Fruit fly (Drosophila melanogaster) whole organism, embryonic: Measurements from ENCODE around the gene CG6126.

Source experiments
- Asciz ChIP-seq: fragments of 200-800 bp; sonication (Bioruptor generic); optimal IDR thresholded peaks from 2 replicates; lab custom pipeline; 2017; ENCODE audit warnings: missing biosample characterization, mild to moderate bottlenecking, missing genetic modification characterization, missing genetic modification reagents
- CG10267 ChIP-seq: fragments of 200-800 bp; sonication (Bioruptor generic); optimal IDR thresholded peaks from 2 replicates; lab custom pipeline; 2018; ENCODE audit warnings: missing biosample characterization, mild to moderate bottlenecking, missing genetic modification characterization, moderate library complexity
- CG12391 ChIP-seq: fragments of 200-800 bp; sonication (Bioruptor generic); optimal IDR thresholded peaks from 3 replicates; lab custom pipeline; 2018; ENCODE audit warnings: missing biosample characterization, mild to moderate bottlenecking, missing genetic modification characterization, moderate library complexity
- CG13123 ChIP-seq: fragments of 200-800 bp; sonication (Bioruptor generic); optimal IDR thresholded peaks from 2 replicates; lab custom pipeline; 2016; ENCODE audit warnings: missing biosample characterization, missing genetic modification characterization
- CG13287 ChIP-seq: fragments of 200-800 bp; sonication (Bioruptor generic); IDR thresholded peaks from 2 replicates; pipeline ENCODE4 v1.3.6; 2022; ENCODE audit warnings: missing biosample characterization, missing genetic modification characterization; ENCODE audit not compliant: partially characterized antibody
- CG1603 ChIP-seq: fragments of 200-800 bp; sonication (Bioruptor generic); optimal IDR thresholded peaks from 2 replicates; lab custom pipeline; 2019; ENCODE audit warnings: missing biosample characterization, mild to moderate bottlenecking, missing genetic modification characterization, moderate library complexity
- CG16779 ChIP-seq: fragments of 200-800 bp; sonication (Bioruptor generic); IDR thresholded peaks from 2 replicates; pipeline ENCODE4 v1.3.6; 2022; ENCODE audit warnings: missing biosample characterization, missing genetic modification characterization
- CG17385 ChIP-seq: fragments of 200-800 bp; sonication (Bioruptor generic); optimal IDR thresholded peaks from 3 replicates; lab custom pipeline; 2018; ENCODE audit warnings: missing biosample characterization, mild to moderate bottlenecking, missing genetic modification characterization
- CG30020 ChIP-seq: fragments of 200-800 bp; optimal IDR thresholded peaks from 2 replicates; lab custom pipeline; 2019; ENCODE audit warnings: missing biosample characterization, mild to moderate bottlenecking, missing genetic modification characterization, moderate library complexity
- CG3163 ChIP-seq: fragments of 200-800 bp; sonication (Bioruptor generic); optimal IDR thresholded peaks from 3 replicates; lab custom pipeline; 2016; ENCODE audit warnings: missing biosample characterization, missing genetic modification characterization
- CG33213 ChIP-seq: fragments of 200-800 bp; sonication (Bioruptor generic); optimal IDR thresholded peaks from 3 replicates; lab custom pipeline; 2016; ENCODE audit warnings: missing biosample characterization, missing genetic modification characterization
- CG3726 ChIP-seq: fragments of 200-800 bp; sonication (Bioruptor generic); IDR thresholded peaks from 3 replicates; pipeline ENCODE4, ENCODE4 v1.3.6; 2022; ENCODE audit warnings: missing biosample characterization, missing genetic modification characterization
- CG5180 ChIP-seq: fragments of 200-800 bp; sonication (Bioruptor generic); optimal IDR thresholded peaks from 3 replicates; lab custom pipeline; 2017; ENCODE audit warnings: missing biosample characterization, missing genetic modification characterization, mild to moderate bottlenecking, moderate library complexity, missing genetic modification reagents
- CG6272 ChIP-seq: fragments of 200-800 bp; sonication (Bioruptor generic); IDR thresholded peaks from 2 replicates; pipeline ENCODE4 v1.3.6; 2022; ENCODE audit warnings: missing biosample characterization, missing genetic modification characterization
- Dip3 ChIP-seq: fragments of 200-800 bp; sonication (Bioruptor generic); optimal IDR thresholded peaks from 3 replicates; lab custom pipeline; 2016; ENCODE audit warnings: missing biosample characterization, missing genetic modification characterization
- Dref ChIP-seq: fragments of 200-800 bp; sonication (Bioruptor generic); IDR thresholded peaks from 2 replicates; pipeline ENCODE4 v1.3.6; 2022; ENCODE audit warnings: missing biosample characterization, missing genetic modification characterization
- Gsc ChIP-seq: fragments of 200-800 bp; sonication (Bioruptor generic); IDR thresholded peaks from 2 replicates; pipeline ENCODE4 v1.3.6; 2022; ENCODE audit warnings: missing biosample characterization, missing genetic modification characterization
- H15 ChIP-seq: fragments of 200-800 bp; sonication (Bioruptor generic); IDR thresholded peaks from 3 replicates; pipeline ENCODE4 v1.3.6; 2022; ENCODE audit warnings: missing biosample characterization, missing genetic modification characterization
- HLH54F ChIP-seq: fragments of 200-800 bp; sonication (Bioruptor generic); optimal IDR thresholded peaks from 3 replicates; lab custom pipeline; 2016; ENCODE audit warnings: missing biosample characterization, missing genetic modification characterization
- MTF-1 ChIP-seq: fragments of 200-800 bp; sonication (Bioruptor generic); optimal IDR thresholded peaks from 2 replicates; lab custom pipeline; 2018; ENCODE audit warnings: missing biosample characterization, mild to moderate bottlenecking, missing genetic modification characterization, borderline replicate concordance
- Mes4 ChIP-seq: fragments of 200-800 bp; sonication (Bioruptor generic); optimal IDR thresholded peaks from 2 replicates; lab custom pipeline; 2016; ENCODE audit warnings: missing biosample characterization, missing genetic modification characterization
- PHDP ChIP-seq: fragments of 200-800 bp; sonication (Bioruptor generic); optimal IDR thresholded peaks from 3 replicates; lab custom pipeline; 2018; ENCODE audit warnings: missing biosample characterization, mild to moderate bottlenecking, missing genetic modification characterization, moderate library complexity
- Ravus ChIP-seq: fragments of 200-800 bp; sonication (Bioruptor generic); IDR thresholded peaks from 2 replicates; pipeline ENCODE4 v1.3.6; 2022; ENCODE audit warnings: missing biosample characterization, missing genetic modification characterization
- Rfx ChIP-seq: fragments of 200-800 bp; sonication (Bioruptor generic); IDR thresholded peaks from 2 replicates; pipeline ENCODE4 v1.3.6; 2022; ENCODE audit warnings: missing biosample characterization, missing genetic modification characterization
- Sox102F ChIP-seq: fragments of 200-800 bp; sonication (Bioruptor generic); optimal IDR thresholded peaks from 2 replicates; lab custom pipeline; 2018; ENCODE audit warnings: missing biosample characterization, mild to moderate bottlenecking, missing genetic modification characterization, moderate library complexity
- Ssrp ChIP-seq: fragments of 200-800 bp; sonication (Bioruptor generic); optimal IDR thresholded peaks from 2 replicates; lab custom pipeline; 2018; ENCODE audit warnings: missing biosample characterization, mild to moderate bottlenecking, missing genetic modification characterization, moderate library complexity
- Usf ChIP-seq: fragments of 200-800 bp; sonication (Bioruptor generic); optimal IDR thresholded peaks from 2 replicates; lab custom pipeline; 2017; ENCODE audit warnings: missing genotype, missing biosample characterization, missing genetic modification characterization
- Xbp1 ChIP-seq: fragments of 200-800 bp; sonication (Bioruptor generic); optimal IDR thresholded peaks from 3 replicates; lab custom pipeline; 2016; ENCODE audit warnings: missing biosample characterization, mild to moderate bottlenecking, missing genetic modification characterization
- bsh ChIP-seq, 2 experiments: fragments of 200-800 bp; sonication (Bioruptor generic); optimal IDR thresholded peaks; 2 replicates each; lab custom pipeline; 2017 to 2018; ENCODE audit warnings: mild to moderate bottlenecking in 2 of 2, missing biosample characterization in 2 of 2, missing genetic modification characterization in 2 of 2, moderate library complexity in 1 of 2
- cato ChIP-seq: fragments of 200-800 bp; sonication (Bioruptor generic); optimal IDR thresholded peaks from 2 replicates; lab custom pipeline; 2016; ENCODE audit warnings: missing biosample characterization, missing genetic modification characterization, borderline replicate concordance
- caup ChIP-seq: fragments of 200-800 bp; sonication (Bioruptor generic); optimal IDR thresholded peaks from 3 replicates; lab custom pipeline; 2017; ENCODE audit warnings: missing biosample characterization, mild to moderate bottlenecking, missing genetic modification characterization, moderate library complexity; ENCODE audit not compliant: severe bottlenecking
- crol ChIP-seq: fragments of 200-800 bp; sonication (Bioruptor generic); IDR thresholded peaks from 2 replicates; pipeline ENCODE4 v1.3.6; 2022; ENCODE audit warnings: missing biosample characterization, missing genetic modification characterization
- dan ChIP-seq: fragments of 200-800 bp; sonication (Bioruptor generic); IDR thresholded peaks from 2 replicates; pipeline ENCODE4 v1.3.6; 2022; ENCODE audit warnings: missing biosample characterization, missing genetic modification characterization
- dmrt11E ChIP-seq: fragments of 200-800 bp; sonication (Bioruptor generic); optimal IDR thresholded peaks from 3 replicates; lab custom pipeline; 2018; ENCODE audit warnings: missing biosample characterization, mild to moderate bottlenecking, missing genetic modification characterization, moderate library complexity
- dmrt99B ChIP-seq: fragments of 200-800 bp; sonication (Bioruptor generic); optimal IDR thresholded peaks from 2 replicates; lab custom pipeline; 2018; ENCODE audit warnings: missing biosample characterization, mild to moderate bottlenecking, missing genetic modification characterization, moderate library complexity
- jing ChIP-seq: fragments of 200-800 bp; sonication (Bioruptor generic); optimal IDR thresholded peaks from 2 replicates; lab custom pipeline; 2018; ENCODE audit warnings: missing biosample characterization, mild to moderate bottlenecking, missing genetic modification characterization
- lilli ChIP-seq: fragments of 200-800 bp; sonication (Bioruptor generic); optimal IDR thresholded peaks from 3 replicates; lab custom pipeline; 2016; ENCODE audit warnings: missing biosample characterization, missing genetic modification characterization
- lola ChIP-seq, 3 experiments: fragments of >200 bp in 2 of 3; fragments of 200-800 bp in 1 of 3; sonication (Bioruptor generic) in 1 of 3; optimal IDR thresholded peaks; 2 replicates each; lab custom pipeline; 2017 to 2019; ENCODE audit warnings: missing biosample characterization in 3 of 3, missing genetic modification characterization in 3 of 3, mild to moderate bottlenecking in 1 of 3, moderate library complexity in 1 of 3
- maf-S ChIP-seq: fragments of 200-800 bp; sonication (Bioruptor generic); optimal IDR thresholded peaks from 2 replicates; lab custom pipeline; 2016; ENCODE audit warnings: missing biosample characterization, missing genetic modification characterization
- mirr ChIP-seq: fragments of 200-800 bp; sonication (Bioruptor generic); optimal IDR thresholded peaks from 3 replicates; lab custom pipeline; 2018; ENCODE audit warnings: missing biosample characterization, mild to moderate bottlenecking, missing genetic modification characterization
- nerfin-2 ChIP-seq: fragments of 200-800 bp; sonication (Bioruptor generic); IDR thresholded peaks from 2 replicates; pipeline ENCODE4 v1.3.6; 2022; ENCODE audit warnings: missing biosample characterization, missing genetic modification characterization; ENCODE audit not compliant: partially characterized antibody
- otp ChIP-seq: fragments of 200-800 bp; sonication (Bioruptor generic); IDR thresholded peaks from 3 replicates; pipeline ENCODE4, ENCODE4 v1.3.6; 2022; ENCODE audit warnings: missing biosample characterization, missing genetic modification characterization
- pan ChIP-seq, 4 experiments: fragments of >200 bp in 3 of 4; fragments of 200-800 bp in 1 of 4; sonication (Bioruptor generic) in 1 of 4; optimal IDR thresholded peaks in 3 of 4; IDR thresholded peaks in 1 of 4; 2 replicates each; pipeline versions ENCODE4 v1.3.6 to Lab custom; 2017 to 2022; ENCODE audit warnings: missing biosample characterization in 2 of 4, missing genetic modification characterization in 2 of 4, mixed read lengths in 1 of 4
- sens-2 ChIP-seq: fragments of 200-800 bp; sonication (Bioruptor generic); IDR thresholded peaks from 2 replicates; pipeline ENCODE4 v1.3.6; 2022; ENCODE audit warnings: missing biosample characterization, missing genetic modification characterization
- stwl ChIP-seq: fragments of 200-800 bp; sonication (Bioruptor generic); optimal IDR thresholded peaks from 3 replicates; lab custom pipeline; 2018; ENCODE audit warnings: missing biosample characterization, mild to moderate bottlenecking, missing genetic modification characterization, moderate library complexity
- twi ChIP-seq: fragments of 200-800 bp; optimal IDR thresholded peaks from 2 replicates; lab custom pipeline; 2019; ENCODE audit warnings: missing biosample characterization, mild to moderate bottlenecking, missing genetic modification characterization, moderate library complexity
- wek ChIP-seq: fragments of 200-800 bp; sonication (Bioruptor generic); optimal IDR thresholded peaks from 3 replicates; lab custom pipeline; 2018; ENCODE audit warnings: missing biosample characterization, mild to moderate bottlenecking, missing genetic modification characterization, moderate library complexity

CG6126 gene

DNA sequence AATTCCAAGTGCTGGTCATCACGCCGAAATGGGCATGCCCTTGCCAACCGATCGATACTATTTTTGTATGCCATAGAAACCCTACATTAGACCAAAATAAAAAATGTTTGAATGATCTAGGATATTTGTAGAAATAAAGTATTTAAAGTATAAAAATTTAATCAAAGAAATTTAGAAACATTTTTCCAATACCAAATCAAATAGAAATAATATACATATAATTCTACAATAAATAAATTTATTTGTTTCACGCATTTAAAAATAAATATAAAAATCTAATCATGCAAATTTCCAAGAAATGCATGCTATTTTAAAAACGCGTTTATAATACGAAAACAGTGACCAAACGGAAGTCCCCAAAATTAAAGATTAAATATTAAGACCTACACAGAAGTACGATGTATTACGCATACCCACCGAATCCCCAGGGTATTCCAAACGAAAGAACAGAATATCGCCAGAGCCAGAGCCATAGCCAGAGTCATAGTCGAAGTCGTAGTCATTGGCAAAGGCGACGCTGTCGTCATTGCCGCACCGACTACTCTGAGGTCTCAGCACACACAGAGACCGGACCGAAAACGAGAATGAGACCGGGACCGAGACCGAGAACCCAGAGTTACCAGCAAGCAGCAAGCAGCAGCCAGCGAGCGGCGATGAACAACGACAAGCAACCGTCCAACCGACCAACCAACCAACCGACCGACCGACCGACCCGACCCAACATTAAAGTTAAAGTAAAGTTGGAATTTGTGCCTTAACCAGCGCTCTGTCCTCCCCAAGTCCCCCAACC is 6.2 kb upstream of the CG6126 start (continued):
- no peak for TF ChIP-seq MTF-1 (GFP tag; lab: Kevin White, UChicago)
- TF ChIP-seq bsh (GFP tag; optimal IDR thresholded peaks at IDR 0.05; lab: Kevin White, UChicago): peak; percentile 55 to 59
- TF ChIP-seq CG3163 (GFP tag; lab: Kevin White, UChicago): no peak
- peak; percentile 56 for TF ChIP-seq Asciz (GFP tag; lab: Kevin White, UChicago)
- TF ChIP-seq CG30020 (tag; lab: Kevin White, UChicago): peak; percentile 13
- no peak for TF ChIP-seq CG33213
- peak; percentile 24; the same call in 1 of the 2 replicates for TF ChIP-seq crol
- TF ChIP-seq jing (GFP tag; lab: Kevin White, UChicago): no peak
- no peak for TF ChIP-seq dan (GFP tag; lab: Robert Waterston, UW)
- TF ChIP-seq CG16779 (GFP tag; lab: Robert Waterston, UW): peak; percentile 31; the same call in 1 of the 2 replicates
- no peak for TF ChIP-seq nerfin-2 (GFP tag; lab: Robert Waterston, UW)
- peak; percentile 8; the same call in 1 of the 2 replicates for TF ChIP-seq sens-2 (GFP tag; lab: Robert Waterston, UW)
- TF ChIP-seq H15 (GFP tag; lab: Robert Waterston, UW): 0 out of 3 replicates have a peak, but pooled peaks have one; percentile 5
- TF ChIP-seq Sox102F (GFP tag; lab: Kevin White, UChicago): peak; percentile 56
- peak; percentile 2 for TF ChIP-seq twi
- peak; percentile 73 for TF ChIP-seq dmrt11E (tag; lab: Kevin White, UChicago)
- peak; percentile 59 for TF ChIP-seq CG10267 (tag; lab: Kevin White, UChicago)
- TF ChIP-seq PHDP: peak; percentile 47
- no peak for TF ChIP-seq CG13287 (GFP tag; lab: Robert Waterston, UW)
- no peak for TF ChIP-seq HLH54F (GFP tag; lab: Kevin White, UChicago)
- TF ChIP-seq CG6272: no peak
- peak; percentile 62 for TF ChIP-seq Ssrp
- TF ChIP-seq Ravus (GFP tag; lab: Robert Waterston, UW): no peak
- peak; percentile 29 for TF ChIP-seq cato (GFP tag; lab: Kevin White, UChicago)
- TF ChIP-seq maf-S (GFP tag; lab: Kevin White, UChicago): no peak
- no peak for TF ChIP-seq pan (optimal IDR thresholded peaks at IDR 0.05; lab: Kevin White, UChicago)
- peak in 1 of 2 experiments; percentile 41 for TF ChIP-seq pan (GFP tag; optimal IDR thresholded peaks at IDR 0.05 in 1 of 2, IDR thresholded peaks at IDR 0.05 in 1 of 2)
- no peak for TF ChIP-seq wek (GFP tag; lab: Kevin White, UChicago)
- TF ChIP-seq Dref (GFP tag; lab: Robert Waterston, UW): 0 out of 2 replicates have a peak, but pooled peaks have one; percentile 19
- peak in 1 of 3 experiments; percentile 84 for TF ChIP-seq lola (GFP tag; optimal IDR thresholded peaks at IDR 0.05; lab: Kevin White, UChicago)
- TF ChIP-seq Dip3 (GFP tag; lab: Kevin White, UChicago): peak; percentile 7
- no peak for TF ChIP-seq CG13123
- peak; percentile 9 for TF ChIP-seq stwl (tag; lab: Kevin White, UChicago)
- TF ChIP-seq Gsc (GFP tag; lab: Robert Waterston, UW): no peak
- peak; percentile 61 for TF ChIP-seq CG12391 (tag; lab: Kevin White, UChicago)
- no peak for TF ChIP-seq lilli
- TF ChIP-seq CG5180: peak; percentile 89
- TF ChIP-seq dmrt99B: peak; percentile 33
- TF ChIP-seq CG1603 (tag; lab: Kevin White, UChicago): no peak
- no peak for TF ChIP-seq caup (GFP tag; lab: Kevin White, UChicago)
- TF ChIP-seq Xbp1 (GFP tag; lab: Kevin White, UChicago): peak; percentile 37
- peak; percentile 26 for TF ChIP-seq CG17385 (GFP tag; lab: Kevin White, UChicago)
- TF ChIP-seq Rfx (GFP tag; lab: Robert Waterston, UW): peak; percentile 31; the same call in 1 of the 2 replicates
- TF ChIP-seq CG3726 (GFP tag; lab: Robert Waterston, UW): no peak
- TF ChIP-seq Usf (GFP tag; lab: Kevin White, UChicago): peak; percentile 57
- peak; percentile 22 for TF ChIP-seq mirr
- no peak for TF ChIP-seq Mes4 (GFP tag; lab: Kevin White, UChicago)
- no peak for TF ChIP-seq otp (GFP tag; lab: Robert Waterston, UW)
